Fruit fly (Drosophila melanogaster) whole organism, embryonic: ENCODE results near the gene CG45061.

Source experiments
- Aef1 ChIP-seq: fragments of 200-800 bp; sonication (Bioruptor generic); IDR thresholded peaks from 3 replicates; pipeline ENCODE4 v1.3.6; 2022; ENCODE audit warnings: missing biosample characterization, missing genetic modification characterization
- CG10543 ChIP-seq: fragments of 200-800 bp; sonication (Bioruptor generic); optimal IDR thresholded peaks from 3 replicates; lab custom pipeline; 2017; ENCODE audit warnings: missing biosample characterization, mild to moderate bottlenecking, missing genetic modification characterization, moderate library complexity
- CG11696 ChIP-seq: fragments of 200-800 bp; sonication (Bioruptor generic); IDR thresholded peaks from 2 replicates; pipeline ENCODE4 v1.3.6; 2022; ENCODE audit warnings: missing biosample characterization, missing genetic modification characterization
- CG12299 ChIP-seq: fragments of 200-800 bp; sonication (Bioruptor generic); optimal IDR thresholded peaks from 2 replicates; lab custom pipeline; 2018; ENCODE audit warnings: missing biosample characterization, mild to moderate bottlenecking, missing genetic modification characterization
- CG12769 ChIP-seq: fragments of 200-800 bp; sonication (Bioruptor generic); optimal IDR thresholded peaks from 2 replicates; lab custom pipeline; 2019; ENCODE audit warnings: missing biosample characterization, mild to moderate bottlenecking, missing genetic modification characterization, moderate library complexity
- CG13287 ChIP-seq: fragments of 200-800 bp; sonication (Bioruptor generic); IDR thresholded peaks from 2 replicates; pipeline ENCODE4 v1.3.6; 2022; ENCODE audit warnings: missing biosample characterization, missing genetic modification characterization; ENCODE audit not compliant: partially characterized antibody
- CG14014 ChIP-seq: fragments of 200-800 bp; sonication (Bioruptor generic); IDR thresholded peaks from 2 replicates; pipeline ENCODE4 v1.3.6; 2022; ENCODE audit warnings: missing biosample characterization, missing genetic modification characterization
- CG15073 ChIP-seq: fragments of 200-800 bp; sonication (Bioruptor generic); optimal IDR thresholded peaks from 2 replicates; lab custom pipeline; 2016; ENCODE audit warnings: missing biosample characterization, missing genetic modification characterization
- CG1603 ChIP-seq: fragments of 200-800 bp; sonication (Bioruptor generic); optimal IDR thresholded peaks from 2 replicates; lab custom pipeline; 2019; ENCODE audit warnings: missing biosample characterization, mild to moderate bottlenecking, missing genetic modification characterization, moderate library complexity
- CG17912 ChIP-seq: fragments of 200-800 bp; sonication (Bioruptor generic); optimal IDR thresholded peaks from 2 replicates; lab custom pipeline; 2018; ENCODE audit warnings: missing biosample characterization, mild to moderate bottlenecking, missing genetic modification characterization
- CG2199 ChIP-seq: fragments of 200-800 bp; sonication (Bioruptor generic); IDR thresholded peaks from 3 replicates; pipeline ENCODE4 v1.3.6; 2022; ENCODE audit warnings: missing biosample characterization, missing genetic modification characterization
- CG30431 ChIP-seq: fragments of 200-800 bp; sonication (Bioruptor generic); optimal IDR thresholded peaks from 2 replicates; lab custom pipeline; 2017; ENCODE audit warnings: missing biosample characterization, missing genetic modification characterization
- CG31441 ChIP-seq: fragments of 200-800 bp; sonication (Bioruptor generic); IDR thresholded peaks from 2 replicates; pipeline ENCODE4 v1.3.6; 2022; ENCODE audit warnings: missing biosample characterization, missing genetic modification characterization
- CG4404 ChIP-seq: fragments of 200-800 bp; sonication (Bioruptor generic); IDR thresholded peaks from 2 replicates; pipeline ENCODE4 v1.3.6; 2022; ENCODE audit warnings: missing biosample characterization, missing genetic modification characterization
- CG4854 ChIP-seq: fragments of 200-800 bp; sonication (Bioruptor generic); optimal IDR thresholded peaks from 2 replicates; lab custom pipeline; 2016; ENCODE audit warnings: missing biosample characterization, missing genetic modification characterization, inconsistent platforms
- CG7556 ChIP-seq: fragments of 200-800 bp; sonication (Bioruptor generic); optimal IDR thresholded peaks from 2 replicates; lab custom pipeline; 2017; ENCODE audit warnings: missing biosample characterization, mild to moderate bottlenecking, missing genetic modification characterization
- CG7928 ChIP-seq: fragments of 200-800 bp; sonication (Bioruptor generic); optimal IDR thresholded peaks from 2 replicates; lab custom pipeline; 2017; ENCODE audit warnings: missing biosample characterization, mild to moderate bottlenecking, missing genetic modification characterization
- CG9727 ChIP-seq: fragments of 200-800 bp; sonication (Bioruptor generic); optimal IDR thresholded peaks from 3 replicates; lab custom pipeline; 2017; ENCODE audit warnings: missing biosample characterization, mild to moderate bottlenecking, missing genetic modification characterization
- CHES-1-like ChIP-seq: fragments of 200-800 bp; sonication (Bioruptor generic); optimal IDR thresholded peaks from 2 replicates; lab custom pipeline; 2016; ENCODE audit warnings: missing biosample characterization, missing genetic modification characterization
- Camta ChIP-seq: fragments of 200-800 bp; sonication (Bioruptor generic); optimal IDR thresholded peaks from 2 replicates; lab custom pipeline; 2016; ENCODE audit warnings: missing biosample characterization, missing genetic modification characterization
- CrebB ChIP-seq: fragments of 200-800 bp; sonication (Bioruptor generic); optimal IDR thresholded peaks from 3 replicates; lab custom pipeline; 2018; ENCODE audit warnings: missing biosample characterization, mild to moderate bottlenecking, missing genetic modification characterization
- Dip2 ChIP-seq: fragments of 200-800 bp; sonication (Bioruptor generic); IDR thresholded peaks from 2 replicates; pipeline ENCODE4 v1.3.6; 2022; ENCODE audit warnings: missing biosample characterization, missing genetic modification characterization
- E2f1 ChIP-seq: fragments of 200-800 bp; sonication (Bioruptor generic); IDR thresholded peaks from 2 replicates; pipeline ENCODE4 v1.3.6; 2022; ENCODE audit warnings: missing biosample characterization, missing genetic modification characterization
- HLH54F ChIP-seq: fragments of 200-800 bp; sonication (Bioruptor generic); optimal IDR thresholded peaks from 3 replicates; lab custom pipeline; 2016; ENCODE audit warnings: missing biosample characterization, missing genetic modification characterization
- HLHmδ ChIP-seq: fragments of 200-800 bp; sonication (Bioruptor generic); optimal IDR thresholded peaks from 2 replicates; lab custom pipeline; 2018; ENCODE audit warnings: missing biosample characterization, mild to moderate bottlenecking, missing genetic modification characterization, moderate library complexity
- Oaz ChIP-seq: fragments of 200-800 bp; sonication (Bioruptor generic); IDR thresholded peaks from 2 replicates; pipeline ENCODE4 v1.3.6; 2022; ENCODE audit warnings: missing biosample characterization, missing genetic modification characterization
- Oli ChIP-seq: fragments of 200-800 bp; sonication (Bioruptor generic); optimal IDR thresholded peaks from 2 replicates; lab custom pipeline; 2018; ENCODE audit warnings: missing biosample characterization, mild to moderate bottlenecking, missing genetic modification characterization, moderate library complexity
- Ravus ChIP-seq: fragments of 200-800 bp; sonication (Bioruptor generic); IDR thresholded peaks from 2 replicates; pipeline ENCODE4 v1.3.6; 2022; ENCODE audit warnings: missing biosample characterization, missing genetic modification characterization
- Sox102F ChIP-seq: fragments of 200-800 bp; sonication (Bioruptor generic); optimal IDR thresholded peaks from 2 replicates; lab custom pipeline; 2018; ENCODE audit warnings: missing biosample characterization, mild to moderate bottlenecking, missing genetic modification characterization, moderate library complexity
- Xrp1 ChIP-seq: fragments of 200-800 bp; sonication (Bioruptor generic); IDR thresholded peaks from 2 replicates; pipeline ENCODE4 v1.3.6; 2022; ENCODE audit warnings: missing biosample characterization, missing genetic modification characterization
- abd-A ChIP-seq: fragments of 200-800 bp; sonication (Bioruptor generic); optimal IDR thresholded peaks from 3 replicates; lab custom pipeline; 2019; ENCODE audit warnings: missing biosample characterization, mild to moderate bottlenecking, missing genetic modification characterization, moderate library complexity
- ash1 ChIP-seq: fragments of 200-800 bp; sonication (Bioruptor generic); optimal IDR thresholded peaks from 2 replicates; lab custom pipeline; 2018; ENCODE audit warnings: missing biosample characterization, mild to moderate bottlenecking, missing genetic modification characterization
- ato ChIP-seq: fragments of 200-800 bp; sonication (Bioruptor generic); IDR thresholded peaks from 2 replicates; pipeline ENCODE4 v1.3.6; 2022; ENCODE audit warnings: missing biosample characterization, missing genetic modification characterization; ENCODE audit not compliant: partially characterized antibody
- cwo ChIP-seq: fragments of 200-800 bp; sonication (Bioruptor generic); optimal IDR thresholded peaks from 3 replicates; lab custom pipeline; 2017; ENCODE audit warnings: missing biosample characterization, missing genetic modification characterization, mild to moderate bottlenecking, moderate library complexity, missing genetic modification reagents
- danr ChIP-seq: fragments of 200-800 bp; sonication (Bioruptor generic); IDR thresholded peaks from 2 replicates; pipeline ENCODE4 v1.3.6; 2022; ENCODE audit warnings: missing biosample characterization, missing genetic modification characterization
- gem ChIP-seq: fragments of 200-800 bp; sonication (Bioruptor generic); optimal IDR thresholded peaks from 2 replicates; lab custom pipeline; 2019; ENCODE audit warnings: missing biosample characterization, mild to moderate bottlenecking, missing genetic modification characterization, moderate library complexity
- grn ChIP-seq: fragments of 200-800 bp; sonication (Bioruptor generic); optimal IDR thresholded peaks from 3 replicates; lab custom pipeline; 2017; ENCODE audit warnings: missing biosample characterization, missing genetic modification characterization
- gro ChIP-seq: fragments of 200-800 bp; sonication (Bioruptor generic); optimal IDR thresholded peaks from 2 replicates; lab custom pipeline; 2016; ENCODE audit warnings: missing biosample characterization, missing genetic modification characterization
- her ChIP-seq: fragments of 200-800 bp; sonication (Bioruptor generic); optimal IDR thresholded peaks from 2 replicates; lab custom pipeline; 2016; ENCODE audit warnings: missing biosample characterization, missing genetic modification characterization
- jing ChIP-seq: fragments of 200-800 bp; sonication (Bioruptor generic); optimal IDR thresholded peaks from 2 replicates; lab custom pipeline; 2018; ENCODE audit warnings: missing biosample characterization, mild to moderate bottlenecking, missing genetic modification characterization
- lab ChIP-seq: fragments of 200-800 bp; sonication (Bioruptor generic); optimal IDR thresholded peaks from 3 replicates; lab custom pipeline; 2017; ENCODE audit warnings: missing biosample characterization, missing genetic modification characterization, mild to moderate bottlenecking, moderate library complexity, missing genetic modification reagents
- mam ChIP-seq: fragments of 200-800 bp; sonication (Bioruptor generic); optimal IDR thresholded peaks from 3 replicates; lab custom pipeline; 2016; ENCODE audit warnings: missing biosample characterization, missing genetic modification characterization
- otp ChIP-seq: fragments of 200-800 bp; sonication (Bioruptor generic); IDR thresholded peaks from 3 replicates; pipeline ENCODE4, ENCODE4 v1.3.6; 2022; ENCODE audit warnings: missing biosample characterization, missing genetic modification characterization
- pfk ChIP-seq: fragments of 200-800 bp; sonication (Bioruptor generic); optimal IDR thresholded peaks from 2 replicates; lab custom pipeline; 2018; ENCODE audit warnings: missing biosample characterization, mild to moderate bottlenecking, missing genetic modification characterization, moderate library complexity
- pum ChIP-seq: fragments of 200-800 bp; sonication (Bioruptor generic); optimal IDR thresholded peaks from 2 replicates; lab custom pipeline; 2016; ENCODE audit warnings: missing biosample characterization, missing genetic modification characterization
- ranshi ChIP-seq: fragments of 200-800 bp; sonication (Bioruptor generic); IDR thresholded peaks from 2 replicates; pipeline ENCODE4 v1.3.6; 2022; ENCODE audit warnings: missing biosample characterization, missing genetic modification characterization
- schlank ChIP-seq: fragments of 200-800 bp; sonication (Bioruptor generic); optimal IDR thresholded peaks from 2 replicates; lab custom pipeline; 2018; ENCODE audit warnings: missing biosample characterization, mild to moderate bottlenecking, missing genetic modification characterization
- sob ChIP-seq: fragments of 200-800 bp; sonication (Bioruptor generic); IDR thresholded peaks from 2 replicates; pipeline ENCODE4 v1.3.6; 2022; ENCODE audit warnings: missing biosample characterization, missing genetic modification characterization
- sug ChIP-seq: fragments of 200-800 bp; optimal IDR thresholded peaks from 2 replicates; lab custom pipeline; 2019; ENCODE audit warnings: missing biosample characterization, mild to moderate bottlenecking, missing genetic modification characterization, moderate library complexity
- trh ChIP-seq: fragments of 200-800 bp; sonication (Bioruptor generic); optimal IDR thresholded peaks from 2 replicates; lab custom pipeline; 2016; ENCODE audit warnings: missing biosample characterization, missing genetic modification characterization
- usp ChIP-seq: fragments of >200 bp; optimal IDR thresholded peaks from 2 replicates; lab custom pipeline; 2017; ENCODE audit warnings: missing biosample characterization, missing genetic modification characterization
- z ChIP-seq: fragments of 200-800 bp; sonication (Bioruptor generic); IDR thresholded peaks from 3 replicates; pipeline ENCODE4 v1.3.6; 2022; ENCODE audit warnings: missing biosample characterization, missing genetic modification characterization

CG45061 gene

dm6 chrX:9871632-9872031 lies at the start of gene CG45061 (continued):
- TF ChIP-seq z (GFP tag; lab: Robert Waterston, UW) (no peak), CG7556 (GFP tag; lab: Kevin White, UChicago) (no peak), CrebB (no peak), CG9727 (GFP tag; lab: Kevin White, UChicago) (no peak), lab (GFP tag; lab: Kevin White, UChicago) (peak; percentile 72), Aef1 (GFP tag; lab: Robert Waterston, UW) (no peak), CG13287 (no peak), CG12299 (tag; lab: Kevin White, UChicago) (no peak), gem (tag; lab: Kevin White, UChicago) (no peak), Oaz (GFP tag; lab: Robert Waterston, UW) (no peak), CG4404 (GFP tag; lab: Robert Waterston, UW) (no peak), ash1 (GFP tag; lab: Kevin White, UChicago) (no peak), otp (GFP tag; lab: Robert Waterston, UW) (no peak), CG12769 (tag; lab: Kevin White, UChicago) (peak; percentile 71), CG15073 (GFP tag; lab: Kevin White, UChicago) (no peak), CG2199 (no peak), E2f1 (no peak), ranshi (0 out of 2 replicates have a peak, but pooled peaks have one; percentile 25), her (GFP tag; lab: Kevin White, UChicago) (no peak), CG10543 (GFP tag; lab: Kevin White, UChicago) (peak; percentile 57), CG11696 (no peak), usp (GFP tag; lab: Kevin White, UChicago) (no peak), CHES-1-like (GFP tag; lab: Kevin White, UChicago) (no peak), Ravus (no peak), danr (no peak), trh (GFP tag; lab: Kevin White, UChicago) (no peak), HLH54F (no peak), grn (GFP tag; lab: Kevin White, UChicago) (peak; percentile 56), CG30431 (GFP tag; lab: Kevin White, UChicago) (no peak), CG1603 (no peak), HLHmδ (GFP tag; lab: Kevin White, UChicago) (no peak), abd-A (tag; lab: Kevin White, UChicago) (no peak), schlank (no peak), CG14014 (peak; percentile 22; the same call in 1 of the 2 replicates), Xrp1 (GFP tag; lab: Robert Waterston, UW) (no peak), mam (GFP tag; lab: Kevin White, UChicago) (peak; percentile 12), pum (no peak), CG7928 (GFP tag; lab: Kevin White, UChicago) (no peak), pfk (GFP tag; lab: Kevin White, UChicago) (no peak), Oli (tag; lab: Kevin White, UChicago) (no peak), CG31441 (GFP tag; lab: Robert Waterston, UW) (no peak), Sox102F (no peak), CG4854 (GFP tag; lab: Kevin White, UChicago) (no peak), Dip2 (no peak), jing (GFP tag; lab: Kevin White, UChicago) (no peak), sug (tag; lab: Kevin White, UChicago) (peak; percentile 72), cwo (GFP tag; lab: Kevin White, UChicago) (peak; percentile 32), sob (GFP tag; lab: Robert Waterston, UW) (0 out of 2 replicates have a peak, but pooled peaks have one; percentile 38), CG17912 (no peak), ato (GFP tag; lab: Robert Waterston, UW) (no peak), gro (no peak), Camta (GFP tag; lab: Kevin White, UChicago) (no peak)
